Worm (Caenorhabditis elegans) whole organism, L1 larva: Measurements from ENCODE around the gene let-716.

Source experiments
- ama-1 ChIP-seq: fragments of 150-350 bp; optimal IDR thresholded peaks from 2 replicates; lab custom pipeline; 2014
- ceh-90 ChIP-seq: sonication (generic microtip); optimal IDR thresholded peaks from 2 replicates; lab custom pipeline; 2016; ENCODE audit warnings: missing genetic modification characterization, missing compliant biosample characterization
- dpl-1 ChIP-seq, 3 experiments: fragments of 150-350 bp in 2 of 3; sonication (generic microtip) in 1 of 3; optimal IDR thresholded peaks; 2 replicates each; lab custom pipeline; 2014 to 2017; ENCODE audit warnings: missing biosample characterization in 3 of 3, missing genetic modification characterization in 3 of 3, missing genetic modification reagents in 3 of 3
- egl-27 ChIP-seq, 2 experiments: fragments of 150-350 bp in 1 of 2; sonication (generic microtip); optimal IDR thresholded peaks; 3 replicates each; lab custom pipeline; 2017 to 2018; ENCODE audit warnings: missing biosample characterization in 2 of 2, missing genetic modification characterization in 2 of 2, missing genetic modification reagents in 2 of 2
- elt-3 ChIP-seq, 6 experiments: fragments of 150-350 bp in 1 of 6; sonication (generic microtip); optimal IDR thresholded peaks; 2 replicates each; lab custom pipeline; 2017 to 2018; ENCODE audit warnings: missing biosample characterization in 6 of 6, missing genetic modification characterization in 6 of 6, inconsistent platforms in 1 of 6
- lin-39 ChIP-seq: fragments of 150-350 bp; optimal IDR thresholded peaks from 2 replicates; lab custom pipeline; 2014; ENCODE audit warnings: missing biosample characterization, missing genetic modification reagents, missing genetic modification characterization
- nhr-76 ChIP-seq: sonication (generic microtip); optimal IDR thresholded peaks from 2 replicates; lab custom pipeline; 2017; ENCODE audit warnings: missing biosample characterization, missing genetic modification characterization
- pax-3 ChIP-seq: fragments of 200-800 bp; sonication (Bioruptor generic); optimal IDR thresholded peaks from 2 replicates; lab custom pipeline; 2018; ENCODE audit warnings: mild to moderate bottlenecking, missing genetic modification characterization, moderate library complexity, missing compliant biosample characterization
- skn-1 ChIP-seq: fragments of 150-350 bp; optimal IDR thresholded peaks from 2 replicates; lab custom pipeline; 2014; ENCODE audit warnings: missing biosample characterization, missing genetic modification characterization

DNA sequence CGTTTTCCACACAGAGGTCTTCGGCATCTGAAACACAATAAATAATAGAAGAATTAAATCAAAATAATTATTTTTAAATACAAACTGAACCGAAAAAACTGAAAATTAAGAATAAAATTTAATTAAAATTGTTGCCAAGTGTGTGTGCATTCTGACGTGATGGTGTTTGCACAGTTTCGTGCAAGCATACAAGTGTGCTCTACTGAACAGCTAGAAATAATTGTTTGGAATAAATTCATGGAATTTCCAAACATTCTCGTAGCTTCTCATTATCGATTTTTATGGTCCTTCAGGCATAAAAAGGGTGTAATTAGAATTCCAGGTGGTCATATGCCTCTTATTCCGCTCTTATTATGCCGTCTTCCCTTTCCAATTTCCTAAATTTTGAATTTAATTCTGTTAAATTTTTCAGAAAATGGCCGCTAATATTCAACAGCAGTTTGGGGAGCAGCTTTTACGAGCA, 48.4 kb downstream of the let-716 start, which contains the start of the genes mrps-17 and txdc-9:
- no peak for TF ChIP-seq lin-39 (tag; lab: Kevin White, UChicago)
- TF ChIP-seq ceh-90, result no peak
- peak in 2 of 6 experiments; percentile 45 to 76 for TF ChIP-seq elt-3 (tag; optimal IDR thresholded peaks at IDR 0.05; lab: Kevin White, UChicago)
- TF ChIP-seq pax-3 (tag; lab: Kevin White, UChicago), result no peak
- TF ChIP-seq skn-1, result peak; percentile 73
- peak; percentile 70 to 84 (median 78) for TF ChIP-seq dpl-1 (GFP tag; optimal IDR thresholded peaks at IDR 0.05; lab: Kevin White, UChicago)
- no peak for TF ChIP-seq egl-27 (tag; optimal IDR thresholded peaks at IDR 0.05; lab: Kevin White, UChicago)
- TF ChIP-seq ama-1 (lab: Kevin White, UChicago), result no peak
- no peak for TF ChIP-seq nhr-76 (tag; lab: Kevin White, UChicago)
